Fruit fly (Drosophila melanogaster) S2 (cell line): Measurements from ENCODE around the gene CG43645.

ENCODE experiments used
- CG8478 ChIP-seq: fragments of >200 bp; optimal IDR thresholded peaks from 2 replicates; lab custom pipeline; 2018
- CTCF ChIP-seq, 2 experiments: fragments of >200 bp; optimal IDR thresholded peaks; 2 replicates each; lab custom pipeline; 2018

DNA sequence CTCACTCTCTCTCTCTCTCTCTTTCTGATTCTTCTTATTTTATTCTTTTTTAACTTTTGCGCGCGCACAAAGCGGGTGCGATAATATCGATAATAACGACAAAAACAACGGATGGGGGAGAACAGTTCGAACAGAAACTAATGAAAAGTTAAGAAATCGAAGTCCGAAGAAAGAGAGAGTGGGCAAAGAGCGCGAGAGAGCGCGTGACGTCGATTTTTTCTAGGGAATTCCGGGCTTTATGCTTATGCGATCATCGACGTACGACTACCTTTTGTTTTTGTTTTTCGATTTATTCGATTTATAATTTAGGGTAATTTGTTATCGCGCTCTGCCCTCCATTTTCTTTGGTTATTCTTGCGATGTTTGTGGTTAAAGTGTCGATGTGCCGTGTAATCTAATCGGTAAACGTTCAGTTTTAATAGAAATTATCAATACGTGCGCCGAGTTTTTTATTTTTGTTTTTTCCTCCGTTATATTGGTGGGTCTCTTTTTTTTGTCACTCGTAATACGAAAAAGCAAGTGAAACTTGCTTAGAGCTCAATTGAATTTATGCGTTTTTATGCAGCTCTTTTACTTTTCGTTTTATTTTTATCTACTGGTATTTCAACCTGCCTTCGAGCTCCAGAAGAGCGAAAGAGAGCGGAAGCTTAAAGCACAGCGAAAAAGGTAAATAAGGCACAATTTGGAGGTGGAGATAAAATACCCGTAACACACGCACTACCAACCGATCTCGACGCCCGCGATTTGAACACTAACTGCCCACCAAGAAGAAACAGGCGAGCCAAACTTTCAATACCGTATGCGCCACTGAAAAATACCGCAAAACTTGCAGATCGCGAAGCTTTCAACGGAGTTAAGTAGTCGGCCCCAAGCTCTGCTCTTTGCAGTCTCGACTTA, 35.7 kb upstream of the CG43645 start, which contains the start of gene dl:
- no peak for TF ChIP-seq CTCF (optimal IDR thresholded peaks at IDR 0.05; lab: Kevin White, UChicago)
- TF ChIP-seq CG8478: no peak
